Fruit fly (Drosophila melanogaster) whole organism, wandering third instar larva: ENCODE results near the gene CycA.

Experiments
- CG9705 ChIP-seq: fragments of 200-800 bp; sonication (Bioruptor generic); optimal IDR thresholded peaks from 2 replicates; lab custom pipeline; 2018; ENCODE audit warnings: missing biosample characterization, mild to moderate bottlenecking, missing genetic modification characterization
- Hr78 ChIP-seq: fragments of >200 bp; optimal IDR thresholded peaks from 2 replicates; lab custom pipeline; 2017; ENCODE audit warnings: missing biosample characterization, missing genetic modification characterization
- Mio ChIP-seq: sonication (Bioruptor generic); optimal IDR thresholded peaks from 2 replicates; lab custom pipeline; 2016; ENCODE audit warnings: missing biosample characterization, missing genetic modification characterization
- Myc ChIP-seq: fragments of >200 bp; optimal IDR thresholded peaks from 2 replicates; lab custom pipeline; 2017
- dl ChIP-seq, 2 experiments: fragments of 175-275, 200-275 bp in 1 of 2; fragments of 200-275 bp in 1 of 2; sonication (Bioruptor generic); optimal IDR thresholded peaks; lab custom pipeline; 2018; ENCODE audit warnings: mild to moderate bottlenecking in 2 of 2, missing biosample characterization in 2 of 2, missing genetic modification characterization in 2 of 2, moderate library complexity in 2 of 2; ENCODE audit not compliant: partially characterized antibody in 2 of 2, insufficient read depth in 1 of 2
- dsf ChIP-seq: sonication (Bioruptor generic); optimal IDR thresholded peaks from 2 replicates; lab custom pipeline; 2016; ENCODE audit warnings: missing biosample characterization, missing genetic modification characterization, borderline replicate concordance
- ey ChIP-seq: fragments of 200-800 bp; sonication (Bioruptor generic); optimal IDR thresholded peaks from 2 replicates; lab custom pipeline; 2016; ENCODE audit warnings: missing biosample characterization, missing genetic modification characterization
- fru ChIP-seq: fragments of 200-800 bp; sonication (Bioruptor generic); optimal IDR thresholded peaks from 3 replicates; lab custom pipeline; 2016; ENCODE audit warnings: missing biosample characterization, mild to moderate bottlenecking, missing genetic modification characterization
- sv ChIP-seq: fragments of 200-800 bp; sonication (Bioruptor generic); optimal IDR thresholded peaks from 3 replicates; lab custom pipeline; 2016; ENCODE audit warnings: missing biosample characterization, missing genetic modification characterization
- tai ChIP-seq: sonication (Bioruptor generic); optimal IDR thresholded peaks from 2 replicates; lab custom pipeline; 2016; ENCODE audit warnings: missing biosample characterization, missing genetic modification characterization
- usp ChIP-seq: fragments of >200 bp; optimal IDR thresholded peaks from 2 replicates; lab custom pipeline; 2017; ENCODE audit warnings: missing biosample characterization, missing genetic modification characterization

DNA sequence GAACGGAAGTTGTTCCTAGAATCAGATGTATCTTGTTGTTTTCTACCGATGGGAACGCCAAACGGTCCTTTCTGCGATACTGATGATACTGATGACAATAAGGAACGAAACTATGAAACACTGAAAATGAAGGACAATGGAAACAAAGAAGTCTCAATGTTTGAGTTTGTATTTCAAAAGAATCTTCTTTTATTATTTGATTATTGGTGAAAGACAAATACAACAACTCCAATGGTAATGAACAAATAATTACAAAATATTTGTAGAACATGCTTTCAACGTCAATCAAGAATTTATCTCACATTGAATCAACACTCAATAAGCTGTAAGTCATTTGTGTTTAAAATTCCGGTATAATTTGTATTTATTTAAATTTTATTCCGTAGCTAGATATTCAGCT is 45.4 kb upstream of the CycA start, which contains the start of gene Sprn:
- TF ChIP-seq CG9705 (no peak), Mio (no peak), tai (GFP tag; lab: Kevin White, UChicago) (no peak), dsf (GFP tag; lab: Kevin White, UChicago) (no peak), ey (GFP tag; lab: Kevin White, UChicago) (no peak), usp (GFP tag; lab: Kevin White, UChicago) (no peak), fru (GFP tag; lab: Kevin White, UChicago) (no peak), Myc (lab: Kevin White, UChicago) (no peak), Hr78 (no peak), dl (GFP tag; optimal IDR thresholded peaks at IDR 0.05; lab: Kevin White, UChicago; ENCODE audit: insufficient read depth in 1 of 2, partially characterized antibody in 2 of 2) (no peak), sv (GFP tag; lab: Kevin White, UChicago) (no peak)
